Fruit fly (Drosophila melanogaster) whole organism, pupa: ENCODE data around the gene axo.

Experiments
- CG8301 ChIP-seq: fragments of 200-800 bp; sonication (Bioruptor generic); optimal IDR thresholded peaks from 2 replicates; lab custom pipeline; 2018; ENCODE audit warnings: missing biosample characterization, mild to moderate bottlenecking, missing genetic modification characterization
- Ets98B ChIP-seq: fragments of 200-800 bp; sonication (Bioruptor generic); IDR thresholded peaks from 2 replicates; pipeline ENCODE4 v1.3.6; 2022; ENCODE audit warnings: missing biosample characterization, missing genetic modification characterization

dm6 chr3L:4613083-4613482, 74.0 kb downstream of the axo start:
- TF ChIP-seq CG8301 (tag; lab: Kevin White, UChicago): peak; percentile 76
- peak; percentile 90 for TF ChIP-seq Ets98B (GFP tag; lab: Robert Waterston, UW)
